Worm (Caenorhabditis elegans) whole organism, L2 larva: Measurements from ENCODE around the gene glb-34.

Experiments
- R02D3.7 ChIP-seq: fragments of 150-350 bp; optimal IDR thresholded peaks from 2 replicates; lab custom pipeline; 2014; ENCODE audit warnings: missing biosample characterization, missing genetic modification characterization
- ama-1 ChIP-seq: fragments of 150-350 bp; optimal IDR thresholded peaks from 2 replicates; lab custom pipeline; 2018; ENCODE audit warnings: inconsistent platforms
- blmp-1 ChIP-seq: sonication (generic microtip); optimal IDR thresholded peaks from 2 replicates; lab custom pipeline; 2017; ENCODE audit warnings: missing genetic modification characterization, mild to moderate bottlenecking, missing compliant biosample characterization, antibody characterized with exemption, moderate library complexity; ENCODE audit not compliant: insufficient read depth
- nhr-10 ChIP-seq: sonication (generic microtip); optimal IDR thresholded peaks from 2 replicates; lab custom pipeline; 2017; ENCODE audit warnings: missing biosample characterization, missing genetic modification characterization
- nhr-25 ChIP-seq: fragments of 150-350 bp; sonication (generic microtip); optimal IDR thresholded peaks from 3 replicates; lab custom pipeline; 2014; ENCODE audit warnings: missing biosample characterization, missing genetic modification characterization
- skn-1 ChIP-seq: sonication (generic microtip); optimal IDR thresholded peaks from 2 replicates; lab custom pipeline; 2017; ENCODE audit warnings: missing biosample characterization, missing genetic modification characterization
- ztf-1 ChIP-seq: fragments of 200-800 bp; sonication (Bioruptor generic); conservative IDR thresholded peaks from 2 replicates; pipeline ENCODE4 v1.3.6; 2022; ENCODE audit warnings: missing genetic modification characterization, missing compliant biosample characterization

- TF ChIP-seq R02D3.7 (tag; lab: Kevin White, UChicago) (no peak), nhr-25 (no peak), blmp-1 (tag; lab: Kevin White, UChicago) (no peak), skn-1 (no peak), ztf-1 (GFP tag; lab: Robert Waterston, UW) (no peak), nhr-10 (tag; lab: Kevin White, UChicago) (no peak), ama-1 (lab: Kevin White, UChicago) (no peak)
Measured at ce11 chrIV:14561677-14562076, 10.8 kb downstream of the glb-34 start.
